Fruit fly (Drosophila melanogaster) whole organism, wandering third instar larva: ENCODE data around the gene Nepl17.
A peak's percentile ranks its signal among the peaks of the same experiment; 100 is the strongest.

ENCODE experiments used
- Abd-B ChIP-seq: fragments of >200 bp; optimal IDR thresholded peaks from 2 replicates; lab custom pipeline; 2017; ENCODE audit warnings: missing biosample characterization, missing genetic modification characterization
- Jra ChIP-seq: sonication (Bioruptor generic); optimal IDR thresholded peaks from 2 replicates; lab custom pipeline; 2016; ENCODE audit warnings: missing biosample characterization, missing genetic modification characterization
- Myc ChIP-seq: fragments of >200 bp; optimal IDR thresholded peaks from 2 replicates; lab custom pipeline; 2017
- Vsx2 ChIP-seq: fragments of 200-300, 225-300 bp; sonication (Bioruptor generic); optimal IDR thresholded peaks from 2 replicates; lab custom pipeline; 2018; ENCODE audit warnings: missing biosample characterization, missing genetic modification characterization; ENCODE audit not compliant: partially characterized antibody
- dl ChIP-seq, 2 experiments: fragments of 175-275, 200-275 bp in 1 of 2; fragments of 200-275 bp in 1 of 2; sonication (Bioruptor generic); optimal IDR thresholded peaks; lab custom pipeline; 2018; ENCODE audit warnings: mild to moderate bottlenecking in 2 of 2, missing biosample characterization in 2 of 2, missing genetic modification characterization in 2 of 2, moderate library complexity in 2 of 2; ENCODE audit not compliant: partially characterized antibody in 2 of 2, insufficient read depth in 1 of 2
- ey ChIP-seq: fragments of 200-800 bp; sonication (Bioruptor generic); optimal IDR thresholded peaks from 2 replicates; lab custom pipeline; 2016; ENCODE audit warnings: missing biosample characterization, missing genetic modification characterization
- fru ChIP-seq: fragments of 200-800 bp; sonication (Bioruptor generic); optimal IDR thresholded peaks from 3 replicates; lab custom pipeline; 2016; ENCODE audit warnings: missing biosample characterization, mild to moderate bottlenecking, missing genetic modification characterization
- h ChIP-seq: fragments of 200-800 bp; sonication (Bioruptor generic); optimal IDR thresholded peaks from 3 replicates; lab custom pipeline; 2016; ENCODE audit warnings: missing biosample characterization, mild to moderate bottlenecking, missing genetic modification characterization
- pan ChIP-seq: fragments of >200 bp; optimal IDR thresholded peaks from 2 replicates; lab custom pipeline; 2017
- psq ChIP-seq: fragments of 200-800 bp; sonication (Bioruptor generic); optimal IDR thresholded peaks from 3 replicates; lab custom pipeline; 2017; ENCODE audit warnings: missing biosample characterization, mild to moderate bottlenecking, missing genetic modification characterization, moderate library complexity
- sage ChIP-seq: fragments of 200-800 bp; sonication (Bioruptor generic); optimal IDR thresholded peaks from 2 replicates; lab custom pipeline; 2016; ENCODE audit warnings: missing biosample characterization, mild to moderate bottlenecking, missing genetic modification characterization
- tai ChIP-seq: sonication (Bioruptor generic); optimal IDR thresholded peaks from 2 replicates; lab custom pipeline; 2016; ENCODE audit warnings: missing biosample characterization, missing genetic modification characterization

dm6 chr3R:28858241-28858647 is 14.5 kb upstream of the Nepl17 start:
- TF ChIP-seq dl (GFP tag; optimal IDR thresholded peaks at IDR 0.05; lab: Kevin White, UChicago; ENCODE audit: insufficient read depth in 1 of 2, partially characterized antibody in 2 of 2) (no peak), h (GFP tag; lab: Kevin White, UChicago) (peak; percentile 25), Abd-B (GFP tag; lab: Kevin White, UChicago) (no peak), psq (GFP tag; lab: Kevin White, UChicago) (peak; percentile 22), ey (GFP tag; lab: Kevin White, UChicago) (no peak), sage (GFP tag; lab: Kevin White, UChicago) (no peak), Myc (lab: Kevin White, UChicago) (no peak), fru (GFP tag; lab: Kevin White, UChicago) (no peak), tai (GFP tag; lab: Kevin White, UChicago) (no peak), pan (no peak), Jra (GFP tag; lab: Kevin White, UChicago) (no peak), Vsx2 (GFP tag; lab: Kevin White, UChicago) (no peak)
